Worm (Caenorhabditis elegans) whole organism, midembryonic: ENCODE results near the gene F56D2.5.

Experiments used
- T22C8.4 ChIP-seq: fragments of 200-800 bp; sonication (Bioruptor generic); IDR thresholded peaks from 2 replicates; pipeline ENCODE4 v1.3.6; 2022; ENCODE audit warnings: missing genetic modification characterization, missing compliant biosample characterization
- cog-1 ChIP-seq: sonication (generic microtip); optimal IDR thresholded peaks from 2 replicates; lab custom pipeline; 2016; ENCODE audit warnings: missing genetic modification characterization, missing compliant biosample characterization
- flt-1 ChIP-seq: fragments of 200-800 bp; sonication (Bioruptor generic); IDR thresholded peaks from 2 replicates; pipeline ENCODE4 v1.3.6; 2022; ENCODE audit warnings: missing genetic modification characterization, missing compliant biosample characterization
- klf-2 ChIP-seq: fragments of 200-800 bp; sonication (Bioruptor generic); conservative IDR thresholded peaks from 2 replicates; pipeline ENCODE4 v1.3.6; 2022; ENCODE audit warnings: missing genetic modification reagents, missing genetic modification characterization, missing compliant biosample characterization
- med-1 ChIP-seq: sonication (generic microtip); optimal IDR thresholded peaks from 2 replicates; lab custom pipeline; 2017; ENCODE audit warnings: missing genetic modification characterization, mild to moderate bottlenecking, missing compliant biosample characterization, antibody characterized with exemption, missing genetic modification reagents; ENCODE audit not compliant: insufficient read depth
- ref-1 ChIP-seq: fragments of 200-800 bp; sonication (Bioruptor generic); conservative IDR thresholded peaks from 2 replicates; pipeline ENCODE4 v1.3.6; 2022; ENCODE audit warnings: missing genetic modification reagents, missing genetic modification characterization, missing compliant biosample characterization
- tab-1 ChIP-seq: fragments of 200-800 bp; sonication (Bioruptor generic); IDR thresholded peaks from 2 replicates; pipeline ENCODE4 v1.3.6; 2022; ENCODE audit warnings: missing genetic modification characterization, missing compliant biosample characterization
- ztf-23 ChIP-seq: fragments of 200-800 bp; sonication (Bioruptor generic); IDR thresholded peaks from 2 replicates; pipeline ENCODE4 v1.3.6; 2022; ENCODE audit warnings: missing genetic modification reagents, missing genetic modification characterization, missing compliant biosample characterization
- ztf-29 ChIP-seq: fragments of 200-800 bp; sonication (Bioruptor generic); IDR thresholded peaks from 2 replicates; pipeline ENCODE4 v1.3.6; 2022; ENCODE audit warnings: missing genetic modification reagents, missing genetic modification characterization, missing compliant biosample characterization

DNA sequence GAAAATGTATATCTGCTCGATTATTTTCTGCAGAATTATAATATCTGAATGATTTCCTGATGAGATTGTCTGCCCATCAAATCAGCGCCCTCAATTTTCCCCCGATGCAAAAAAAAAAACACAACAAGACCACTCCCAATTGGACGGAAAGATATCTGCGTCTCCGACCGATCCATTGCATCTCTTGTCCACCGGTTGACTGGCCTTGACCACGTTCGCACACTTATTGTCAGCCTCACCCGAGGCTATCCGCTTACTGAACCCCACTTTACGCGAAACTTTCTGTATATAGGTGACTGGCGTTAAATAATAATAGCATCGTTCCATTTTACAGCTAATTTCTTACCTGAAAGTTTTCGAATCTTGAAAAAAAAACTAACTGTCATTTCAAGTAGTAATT, 13.1 kb upstream of the F56D2.5 start:
- TF ChIP-seq ref-1 = no peak
- no peak for TF ChIP-seq ztf-23 (GFP tag; lab: Robert Waterston, UW)
- no peak for TF ChIP-seq klf-2
- no peak for TF ChIP-seq tab-1 (GFP tag; lab: Robert Waterston, UW)
- no peak for TF ChIP-seq T22C8.4 (GFP tag; lab: Robert Waterston, UW)
- no peak for TF ChIP-seq flt-1 (GFP tag; lab: Robert Waterston, UW)
- no peak for TF ChIP-seq ztf-29 (GFP tag; lab: Robert Waterston, UW)
- TF ChIP-seq med-1 (GFP tag; lab: Kevin White, UChicago) = no peak
- TF ChIP-seq cog-1 (tag; lab: Kevin White, UChicago) = no peak
